Fruit fly (Drosophila melanogaster) whole organism, embryonic: ENCODE data around the gene CG9269.

Experiments used
- Asciz ChIP-seq: fragments of 200-800 bp; sonication (Bioruptor generic); optimal IDR thresholded peaks from 2 replicates; lab custom pipeline; 2017; ENCODE audit warnings: missing biosample characterization, mild to moderate bottlenecking, missing genetic modification characterization, missing genetic modification reagents
- CG10147 ChIP-seq: fragments of 200-800 bp; sonication (Bioruptor generic); optimal IDR thresholded peaks from 2 replicates; lab custom pipeline; 2019; ENCODE audit warnings: missing biosample characterization, mild to moderate bottlenecking, missing genetic modification characterization, moderate library complexity
- CG10565 ChIP-seq: fragments of 200-800 bp; sonication (Bioruptor generic); optimal IDR thresholded peaks from 3 replicates; lab custom pipeline; 2016; ENCODE audit warnings: missing biosample characterization, mild to moderate bottlenecking, missing genetic modification characterization
- CG10959 ChIP-seq: fragments of 200-800 bp; sonication (Bioruptor generic); IDR thresholded peaks from 2 replicates; pipeline ENCODE4 v1.3.6; 2022; ENCODE audit warnings: missing biosample characterization, missing genetic modification characterization
- CG11085 ChIP-seq: fragments of 200-800 bp; sonication (Bioruptor generic); IDR thresholded peaks from 2 replicates; pipeline ENCODE4 v1.3.6; 2022; ENCODE audit warnings: missing biosample characterization, missing genetic modification characterization
- CG11247 ChIP-seq: fragments of 200-800 bp; sonication (Bioruptor generic); IDR thresholded peaks from 2 replicates; pipeline ENCODE4 v1.3.6; 2022; ENCODE audit warnings: missing biosample characterization, missing genetic modification characterization
- CG15601 ChIP-seq: fragments of 200-800 bp; sonication (Bioruptor generic); optimal IDR thresholded peaks from 3 replicates; lab custom pipeline; 2019; ENCODE audit warnings: missing biosample characterization, mild to moderate bottlenecking, missing genetic modification characterization, moderate library complexity
- CG16815 ChIP-seq: fragments of 200-800 bp; sonication (Bioruptor generic); optimal IDR thresholded peaks from 3 replicates; lab custom pipeline; 2017; ENCODE audit warnings: missing biosample characterization, mild to moderate bottlenecking, missing genetic modification characterization
- CG2712 ChIP-seq: fragments of 200-800 bp; optimal IDR thresholded peaks from 3 replicates; lab custom pipeline; 2019; ENCODE audit warnings: missing biosample characterization, mild to moderate bottlenecking, missing genetic modification characterization, moderate library complexity
- CG31441 ChIP-seq: fragments of 200-800 bp; sonication (Bioruptor generic); IDR thresholded peaks from 2 replicates; pipeline ENCODE4 v1.3.6; 2022; ENCODE audit warnings: missing biosample characterization, missing genetic modification characterization
- CG32532 ChIP-seq: fragments of 200-800 bp; sonication (Bioruptor generic); IDR thresholded peaks from 2 replicates; pipeline ENCODE4 v1.3.6; 2022; ENCODE audit warnings: missing biosample characterization, missing genetic modification characterization
- CG42726 ChIP-seq: fragments of 200-800 bp; sonication (Bioruptor generic); IDR thresholded peaks from 2 replicates; pipeline ENCODE4 v1.3.6; 2022; ENCODE audit warnings: missing biosample characterization, missing genetic modification characterization; ENCODE audit not compliant: partially characterized antibody
- CG4328 ChIP-seq: fragments of 200-800 bp; sonication (Bioruptor generic); optimal IDR thresholded peaks from 3 replicates; lab custom pipeline; 2017; ENCODE audit warnings: missing biosample characterization, missing genetic modification reagents, missing genetic modification characterization
- CG4617 ChIP-seq: fragments of 200-800 bp; sonication (Bioruptor generic); optimal IDR thresholded peaks from 3 replicates; lab custom pipeline; 2016; ENCODE audit warnings: missing biosample characterization, missing genetic modification characterization, borderline replicate concordance
- CG6765 ChIP-seq: fragments of 200-800 bp; sonication (Bioruptor generic); optimal IDR thresholded peaks from 3 replicates; lab custom pipeline; 2017; ENCODE audit warnings: missing biosample characterization, mild to moderate bottlenecking, missing genetic modification characterization
- CG7745 ChIP-seq: fragments of 200-800 bp; sonication (Bioruptor generic); optimal IDR thresholded peaks from 2 replicates; lab custom pipeline; 2018; ENCODE audit warnings: missing biosample characterization, mild to moderate bottlenecking, missing genetic modification characterization, moderate library complexity
- CG8924 ChIP-seq: fragments of 200-800 bp; optimal IDR thresholded peaks from 3 replicates; lab custom pipeline; 2019; ENCODE audit warnings: missing biosample characterization, mild to moderate bottlenecking, missing genetic modification characterization, moderate library complexity
- CG9437 ChIP-seq: fragments of 200-800 bp; sonication (Bioruptor generic); optimal IDR thresholded peaks from 2 replicates; lab custom pipeline; 2018; ENCODE audit warnings: missing biosample characterization, mild to moderate bottlenecking, missing genetic modification characterization
- D19A ChIP-seq: fragments of 200-800 bp; optimal IDR thresholded peaks from 3 replicates; lab custom pipeline; 2019; ENCODE audit warnings: missing biosample characterization, mild to moderate bottlenecking, missing genetic modification characterization, moderate library complexity
- Deaf1 ChIP-seq: fragments of 200-800 bp; optimal IDR thresholded peaks from 3 replicates; lab custom pipeline; 2019; ENCODE audit warnings: missing biosample characterization, mild to moderate bottlenecking, missing genetic modification characterization, moderate library complexity
- Dip3 ChIP-seq: fragments of 200-800 bp; sonication (Bioruptor generic); optimal IDR thresholded peaks from 3 replicates; lab custom pipeline; 2016; ENCODE audit warnings: missing biosample characterization, missing genetic modification characterization
- Dll ChIP-seq: fragments of 200-800 bp; sonication (Bioruptor generic); IDR thresholded peaks from 4 replicates; pipeline ENCODE4 v1.3.6; 2022; ENCODE audit warnings: missing biosample characterization, missing genetic modification characterization; ENCODE audit not compliant: partially characterized antibody
- Ets65A ChIP-seq: fragments of 200-800 bp; sonication (Bioruptor generic); peaks from one replicate; lab custom pipeline; 2016; ENCODE audit warnings: missing biosample characterization, missing genetic modification characterization
- Fer1 ChIP-seq: fragments of 200-800 bp; sonication (Bioruptor generic); optimal IDR thresholded peaks from 2 replicates; lab custom pipeline; 2017; ENCODE audit warnings: missing biosample characterization, mild to moderate bottlenecking, missing genetic modification characterization
- H2.0 ChIP-seq: fragments of 200-800 bp; sonication (Bioruptor generic); IDR thresholded peaks from 2 replicates; pipeline ENCODE4 v1.3.6; 2022; ENCODE audit warnings: missing biosample characterization, missing genetic modification characterization
- Hmx ChIP-seq: fragments of 200-800 bp; sonication (Bioruptor generic); optimal IDR thresholded peaks from 2 replicates; lab custom pipeline; 2016; ENCODE audit warnings: missing biosample characterization, missing genetic modification characterization
- Neu2 ChIP-seq: fragments of 200-800 bp; sonication (Bioruptor generic); optimal IDR thresholded peaks from 3 replicates; lab custom pipeline; 2016; ENCODE audit warnings: missing biosample characterization, missing genetic modification characterization, borderline replicate concordance
- Sox100B ChIP-seq: fragments of 200-800 bp; sonication (Bioruptor generic); optimal IDR thresholded peaks from 3 replicates; lab custom pipeline; 2018; ENCODE audit warnings: missing biosample characterization, mild to moderate bottlenecking, missing genetic modification characterization
- Sry-δ ChIP-seq: fragments of 200-800 bp; sonication (Bioruptor generic); optimal IDR thresholded peaks from 2 replicates; lab custom pipeline; 2016; ENCODE audit warnings: missing biosample characterization, missing genetic modification characterization
- Ssrp ChIP-seq: fragments of 200-800 bp; sonication (Bioruptor generic); optimal IDR thresholded peaks from 2 replicates; lab custom pipeline; 2018; ENCODE audit warnings: missing biosample characterization, mild to moderate bottlenecking, missing genetic modification characterization, moderate library complexity
- Vsx1 ChIP-seq: fragments of 200-800 bp; sonication (Bioruptor generic); optimal IDR thresholded peaks from 2 replicates; lab custom pipeline; 2017; ENCODE audit warnings: missing biosample characterization, mild to moderate bottlenecking, missing genetic modification characterization, missing genetic modification reagents
- YL-1 ChIP-seq: fragments of 200-800 bp; sonication (Bioruptor generic); optimal IDR thresholded peaks from 3 replicates; lab custom pipeline; 2017; ENCODE audit warnings: missing biosample characterization, mild to moderate bottlenecking, missing genetic modification characterization
- abd-A ChIP-seq: fragments of 200-800 bp; sonication (Bioruptor generic); optimal IDR thresholded peaks from 3 replicates; lab custom pipeline; 2019; ENCODE audit warnings: missing biosample characterization, mild to moderate bottlenecking, missing genetic modification characterization, moderate library complexity
- gcm2 ChIP-seq: fragments of 200-800 bp; sonication (Bioruptor generic); optimal IDR thresholded peaks from 2 replicates; lab custom pipeline; 2016; ENCODE audit warnings: missing biosample characterization, missing genetic modification characterization
- hb ChIP-seq: fragments of 200-800 bp; sonication (Bioruptor generic); IDR thresholded peaks from 3 replicates; pipeline ENCODE4 v1.3.6; 2022; ENCODE audit warnings: missing biosample characterization, missing genetic modification characterization; ENCODE audit not compliant: partially characterized antibody
- ind ChIP-seq: fragments of 200-800 bp; sonication (Bioruptor generic); optimal IDR thresholded peaks from 3 replicates; lab custom pipeline; 2016; ENCODE audit warnings: missing biosample characterization, missing genetic modification characterization
- mirr ChIP-seq: fragments of 200-800 bp; sonication (Bioruptor generic); optimal IDR thresholded peaks from 3 replicates; lab custom pipeline; 2018; ENCODE audit warnings: missing biosample characterization, mild to moderate bottlenecking, missing genetic modification characterization
- nau ChIP-seq: fragments of 200-800 bp; sonication (Bioruptor generic); optimal IDR thresholded peaks from 3 replicates; lab custom pipeline; 2017; ENCODE audit warnings: missing biosample characterization, mild to moderate bottlenecking, missing genetic modification characterization, missing genetic modification reagents
- nerfin-1 ChIP-seq: fragments of 200-800 bp; sonication (Bioruptor generic); optimal IDR thresholded peaks from 3 replicates; lab custom pipeline; 2019; ENCODE audit warnings: missing biosample characterization, mild to moderate bottlenecking, missing genetic modification characterization, moderate library complexity
- oc ChIP-seq: fragments of 200-800 bp; sonication (Bioruptor generic); optimal IDR thresholded peaks from 2 replicates; lab custom pipeline; 2018; ENCODE audit warnings: missing biosample characterization, mild to moderate bottlenecking, missing genetic modification characterization, moderate library complexity
- onecut ChIP-seq: fragments of 200-800 bp; sonication (Bioruptor generic); IDR thresholded peaks from 2 replicates; pipeline ENCODE4 v1.3.6; 2022; ENCODE audit warnings: missing biosample characterization, missing genetic modification characterization
- ro ChIP-seq: fragments of 200-800 bp; sonication (Bioruptor generic); IDR thresholded peaks from 2 replicates; pipeline ENCODE4 v1.3.6; 2022; ENCODE audit warnings: missing biosample characterization, missing genetic modification characterization
- run ChIP-seq: fragments of 200-800 bp; sonication (Bioruptor generic); optimal IDR thresholded peaks from 3 replicates; lab custom pipeline; 2018; ENCODE audit warnings: missing biosample characterization, mild to moderate bottlenecking, missing genetic modification characterization
- salm ChIP-seq: fragments of 200-800 bp; sonication (Bioruptor generic); optimal IDR thresholded peaks from 2 replicates; lab custom pipeline; 2018; ENCODE audit warnings: missing biosample characterization, mild to moderate bottlenecking, missing genetic modification characterization
- sens ChIP-seq: fragments of 200-800 bp; sonication (Bioruptor generic); peaks from one replicate; lab custom pipeline; 2016; ENCODE audit warnings: missing biosample characterization, missing genetic modification characterization
- sob ChIP-seq: fragments of 200-800 bp; sonication (Bioruptor generic); IDR thresholded peaks from 2 replicates; pipeline ENCODE4 v1.3.6; 2022; ENCODE audit warnings: missing biosample characterization, missing genetic modification characterization
- stc ChIP-seq: fragments of 200-800 bp; sonication (Bioruptor generic); IDR thresholded peaks from 2 replicates; pipeline ENCODE4 v1.3.6; 2022; ENCODE audit warnings: missing biosample characterization, missing genetic modification characterization
- ttk ChIP-seq: fragments of 200-800 bp; sonication (Bioruptor generic); IDR thresholded peaks from 2 replicates; pipeline ENCODE4 v2.1.2; 2022; ENCODE audit warnings: missing biosample characterization, missing genetic modification characterization
- zfh1 ChIP-seq: fragments of 200-800 bp; sonication (Bioruptor generic); IDR thresholded peaks from 3 replicates; pipeline ENCODE4 v1.3.6; 2022; ENCODE audit warnings: missing biosample characterization, missing genetic modification characterization

CG9269 gene

dm6 chr3R:13644778-13645660, 29.3 kb downstream of the CG9269 start (continued):
- TF ChIP-seq D19A (tag; lab: Kevin White, UChicago) (peak; percentile 25), Fer1 (GFP tag; lab: Kevin White, UChicago) (peak; percentile 74), Deaf1 (tag; lab: Kevin White, UChicago) (peak; percentile 63), salm (tag; lab: Kevin White, UChicago) (no peak), nerfin-1 (peak; percentile 5), CG11247 (GFP tag; lab: Robert Waterston, UW) (no peak), run (tag; lab: Kevin White, UChicago) (no peak), CG2712 (tag; lab: Kevin White, UChicago) (peak; percentile 62), gcm2 (GFP tag; lab: Kevin White, UChicago) (no peak), CG7745 (no peak), mirr (GFP tag; lab: Kevin White, UChicago) (no peak), CG10565 (GFP tag; lab: Kevin White, UChicago) (no peak), CG9437 (GFP tag; lab: Kevin White, UChicago) (peak; percentile 92), CG4328 (peak; percentile 24), Asciz (GFP tag; lab: Kevin White, UChicago) (peak; percentile 27), CG10147 (GFP tag; lab: Kevin White, UChicago) (peak; percentile 43), CG11085 (GFP tag; lab: Robert Waterston, UW) (no peak), Hmx (no peak), hb (GFP tag; lab: Robert Waterston, UW) (no peak), CG4617 (GFP tag; lab: Kevin White, UChicago) (no peak), stc (no peak), Vsx1 (GFP tag; lab: Kevin White, UChicago) (peak; percentile 7), Ssrp (tag; lab: Kevin White, UChicago) (no peak), Sox100B (GFP tag; lab: Kevin White, UChicago) (no peak), CG16815 (GFP tag; lab: Kevin White, UChicago) (no peak), Neu2 (GFP tag; lab: Kevin White, UChicago) (peak; percentile 71), H2.0 (GFP tag; lab: Robert Waterston, UW) (0 out of 2 replicates have a peak, but pooled peaks have one; percentile 10), CG10959 (no peak), CG42726 (GFP tag; lab: Robert Waterston, UW) (no peak), ind (GFP tag; lab: Kevin White, UChicago) (no peak), Sry-δ (GFP tag; lab: Kevin White, UChicago) (no peak), YL-1 (GFP tag; lab: Kevin White, UChicago) (peak; percentile 83), onecut (GFP tag; lab: Robert Waterston, UW) (peak; percentile 44), sens (GFP tag; lab: Kevin White, UChicago) (peak; percentile 7), CG31441 (no peak; the same call in 1 of the 2 replicates), Ets65A (GFP tag; lab: Kevin White, UChicago) (peak; percentile 86), Dll (GFP tag; lab: Robert Waterston, UW) (peak; percentile 43; the same call in 1 of the 4 replicates), ttk (GFP tag; lab: Robert Waterston, UW) (no peak), sob (GFP tag; lab: Robert Waterston, UW) (0 out of 2 replicates have a peak, but pooled peaks have one; percentile 6), CG32532 (peak; percentile 56; the same call in 1 of the 2 replicates), CG8924 (tag; lab: Kevin White, UChicago) (peak; percentile 46), ro (GFP tag; lab: Robert Waterston, UW) (no peak), CG6765 (GFP tag; lab: Kevin White, UChicago) (no peak), abd-A (tag; lab: Kevin White, UChicago) (no peak), zfh1 (GFP tag; lab: Robert Waterston, UW) (no peak), Dip3 (GFP tag; lab: Kevin White, UChicago) (no peak), nau (GFP tag; lab: Kevin White, UChicago) (peak; percentile 39), oc (no peak), CG15601 (peak; percentile 29)
